Fruit fly (Drosophila melanogaster) whole organism, embryonic: ENCODE data around the gene CG43322.

ENCODE experiments used
- CG11093 ChIP-seq: fragments of 200-800 bp; sonication (Bioruptor generic); IDR thresholded peaks from 3 replicates; pipeline ENCODE4 v1.3.6; 2022; ENCODE audit warnings: missing biosample characterization, missing genetic modification characterization
- CG13123 ChIP-seq: fragments of 200-800 bp; sonication (Bioruptor generic); optimal IDR thresholded peaks from 2 replicates; lab custom pipeline; 2016; ENCODE audit warnings: missing biosample characterization, missing genetic modification characterization
- CG13894 ChIP-seq: fragments of 200-800 bp; sonication (Bioruptor generic); optimal IDR thresholded peaks from 3 replicates; lab custom pipeline; 2018; ENCODE audit warnings: missing biosample characterization, mild to moderate bottlenecking, missing genetic modification characterization, moderate library complexity
- CG14050 ChIP-seq: fragments of 200-800 bp; sonication (Bioruptor generic); IDR thresholded peaks from 3 replicates; pipeline ENCODE4 v1.3.6; 2022; ENCODE audit warnings: missing biosample characterization, missing genetic modification characterization
- CG15011 ChIP-seq: fragments of 200-800 bp; sonication (Bioruptor generic); optimal IDR thresholded peaks from 3 replicates; lab custom pipeline; 2018; ENCODE audit warnings: missing biosample characterization, mild to moderate bottlenecking, missing genetic modification characterization
- CG15514 ChIP-seq: fragments of 200-800 bp; sonication (Bioruptor generic); optimal IDR thresholded peaks from 3 replicates; lab custom pipeline; 2017; ENCODE audit warnings: missing biosample characterization, missing genetic modification characterization, mild to moderate bottlenecking, moderate library complexity, missing genetic modification reagents
- CG18764 ChIP-seq: fragments of 200-800 bp; sonication (Bioruptor generic); optimal IDR thresholded peaks from 3 replicates; lab custom pipeline; 2016; ENCODE audit warnings: missing biosample characterization, missing genetic modification characterization
- CG2889 ChIP-seq: fragments of 200-800 bp; sonication (Bioruptor generic); IDR thresholded peaks from 3 replicates; pipeline ENCODE4 v1.3.6; 2022; ENCODE audit warnings: missing biosample characterization, missing genetic modification characterization
- CG31365 ChIP-seq: fragments of 200-800 bp; sonication (Bioruptor generic); optimal IDR thresholded peaks from 2 replicates; lab custom pipeline; 2018; ENCODE audit warnings: missing biosample characterization, mild to moderate bottlenecking, missing genetic modification characterization
- CG33213 ChIP-seq: fragments of 200-800 bp; sonication (Bioruptor generic); optimal IDR thresholded peaks from 3 replicates; lab custom pipeline; 2016; ENCODE audit warnings: missing biosample characterization, missing genetic modification characterization
- CG3995 ChIP-seq: fragments of 200-800 bp; sonication (Bioruptor generic); optimal IDR thresholded peaks from 3 replicates; lab custom pipeline; 2016; ENCODE audit warnings: missing biosample characterization, missing genetic modification characterization
- CG6272 ChIP-seq: fragments of 200-800 bp; sonication (Bioruptor generic); IDR thresholded peaks from 2 replicates; pipeline ENCODE4 v1.3.6; 2022; ENCODE audit warnings: missing biosample characterization, missing genetic modification characterization
- CG7987 ChIP-seq: fragments of 200-800 bp; sonication (Bioruptor generic); optimal IDR thresholded peaks from 2 replicates; lab custom pipeline; 2018; ENCODE audit warnings: missing biosample characterization, mild to moderate bottlenecking, missing genetic modification characterization, moderate library complexity
- CG8290 ChIP-seq, 3 experiments: fragments of 200-800 bp; sonication (Bioruptor generic); optimal IDR thresholded peaks; 2 replicates each; lab custom pipeline; 2016 to 2019; ENCODE audit warnings: missing biosample characterization in 3 of 3, missing genetic modification characterization in 3 of 3, mild to moderate bottlenecking in 2 of 3, moderate library complexity in 1 of 3
- CG8924 ChIP-seq: fragments of 200-800 bp; optimal IDR thresholded peaks from 3 replicates; lab custom pipeline; 2019; ENCODE audit warnings: missing biosample characterization, mild to moderate bottlenecking, missing genetic modification characterization, moderate library complexity
- Chrac-16 ChIP-seq: fragments of 200-800 bp; sonication (Bioruptor generic); optimal IDR thresholded peaks from 3 replicates; lab custom pipeline; 2016; ENCODE audit warnings: missing biosample characterization, missing genetic modification characterization
- E2f2 ChIP-seq: fragments of 200-800 bp; sonication (Bioruptor generic); IDR thresholded peaks from 2 replicates; pipeline ENCODE4 v1.3.6; 2022; ENCODE audit warnings: missing biosample characterization, missing genetic modification characterization
- H15 ChIP-seq: fragments of 200-800 bp; sonication (Bioruptor generic); IDR thresholded peaks from 3 replicates; pipeline ENCODE4 v1.3.6; 2022; ENCODE audit warnings: missing biosample characterization, missing genetic modification characterization
- Hmr ChIP-seq: fragments of 200-800 bp; sonication (Bioruptor generic); optimal IDR thresholded peaks from 3 replicates; lab custom pipeline; 2017; ENCODE audit warnings: mild to moderate bottlenecking, missing biosample characterization, missing genetic modification reagents, missing genetic modification characterization
- Hmx ChIP-seq: fragments of 200-800 bp; sonication (Bioruptor generic); optimal IDR thresholded peaks from 2 replicates; lab custom pipeline; 2016; ENCODE audit warnings: missing biosample characterization, missing genetic modification characterization
- MESR4 ChIP-seq: fragments of 200-800 bp; sonication (Bioruptor generic); optimal IDR thresholded peaks from 2 replicates; lab custom pipeline; 2018; ENCODE audit warnings: missing biosample characterization, mild to moderate bottlenecking, missing genetic modification characterization, moderate library complexity
- Neu2 ChIP-seq: fragments of 200-800 bp; sonication (Bioruptor generic); optimal IDR thresholded peaks from 3 replicates; lab custom pipeline; 2016; ENCODE audit warnings: missing biosample characterization, missing genetic modification characterization, borderline replicate concordance
- Sox100B ChIP-seq: fragments of 200-800 bp; sonication (Bioruptor generic); optimal IDR thresholded peaks from 3 replicates; lab custom pipeline; 2018; ENCODE audit warnings: missing biosample characterization, mild to moderate bottlenecking, missing genetic modification characterization
- Spps ChIP-seq: fragments of 200-800 bp; sonication (Bioruptor generic); optimal IDR thresholded peaks from 2 replicates; lab custom pipeline; 2018; ENCODE audit warnings: missing biosample characterization, mild to moderate bottlenecking, missing genetic modification characterization
- Tbp ChIP-seq: fragments of >200 bp; optimal IDR thresholded peaks from 2 replicates; lab custom pipeline; 2018; ENCODE audit warnings: missing biosample characterization, missing genetic modification characterization
- Xbp1 ChIP-seq: fragments of 200-800 bp; sonication (Bioruptor generic); optimal IDR thresholded peaks from 3 replicates; lab custom pipeline; 2016; ENCODE audit warnings: missing biosample characterization, mild to moderate bottlenecking, missing genetic modification characterization
- bcd ChIP-seq: fragments of 200-800 bp; sonication (Bioruptor generic); optimal IDR thresholded peaks from 2 replicates; lab custom pipeline; 2017; ENCODE audit warnings: missing biosample characterization, mild to moderate bottlenecking, missing genetic modification characterization
- btn ChIP-seq: fragments of 200-800 bp; sonication (Bioruptor generic); optimal IDR thresholded peaks from 2 replicates; lab custom pipeline; 2016; ENCODE audit warnings: missing biosample characterization, missing genetic modification characterization
- cad ChIP-seq: fragments of >200 bp; optimal IDR thresholded peaks from 2 replicates; lab custom pipeline; 2017; ENCODE audit warnings: missing biosample characterization, missing genetic modification characterization
- dmrt11E ChIP-seq: fragments of 200-800 bp; sonication (Bioruptor generic); optimal IDR thresholded peaks from 3 replicates; lab custom pipeline; 2018; ENCODE audit warnings: missing biosample characterization, mild to moderate bottlenecking, missing genetic modification characterization, moderate library complexity
- ewg ChIP-seq: fragments of 200-800 bp; sonication (Bioruptor generic); optimal IDR thresholded peaks from 3 replicates; lab custom pipeline; 2017; ENCODE audit warnings: mild to moderate bottlenecking, missing biosample characterization, missing genetic modification reagents, missing genetic modification characterization
- grau ChIP-seq: fragments of 200-800 bp; optimal IDR thresholded peaks from 3 replicates; lab custom pipeline; 2019; ENCODE audit warnings: missing biosample characterization, mild to moderate bottlenecking, missing genetic modification characterization, moderate library complexity
- gsb ChIP-seq: fragments of 200-800 bp; sonication (Bioruptor generic); IDR thresholded peaks from 2 replicates; pipeline ENCODE4 v1.3.6; 2022; ENCODE audit warnings: missing biosample characterization, missing genetic modification characterization
- ham ChIP-seq: fragments of 200-800 bp; sonication (Bioruptor generic); IDR thresholded peaks from 2 replicates; pipeline ENCODE4 v1.3.6; 2022; ENCODE audit warnings: missing biosample characterization, missing genetic modification characterization
- hbn ChIP-seq: fragments of 200-800 bp; sonication (Bioruptor generic); IDR thresholded peaks from 2 replicates; pipeline ENCODE4 v1.3.6; 2022; ENCODE audit warnings: missing biosample characterization, missing genetic modification characterization; ENCODE audit not compliant: partially characterized antibody
- jing ChIP-seq: fragments of 200-800 bp; sonication (Bioruptor generic); optimal IDR thresholded peaks from 2 replicates; lab custom pipeline; 2018; ENCODE audit warnings: missing biosample characterization, mild to moderate bottlenecking, missing genetic modification characterization
- ken ChIP-seq: fragments of 200-800 bp; sonication (Bioruptor generic); IDR thresholded peaks from 3 replicates; pipeline ENCODE4 v1.3.6; 2022; ENCODE audit warnings: missing biosample characterization, missing genetic modification characterization
- klu ChIP-seq: fragments of 200-800 bp; sonication (Bioruptor generic); IDR thresholded peaks from 2 replicates; pipeline ENCODE4 v1.3.6; 2022; ENCODE audit warnings: missing biosample characterization, missing genetic modification characterization
- lilli ChIP-seq: fragments of 200-800 bp; sonication (Bioruptor generic); optimal IDR thresholded peaks from 3 replicates; lab custom pipeline; 2016; ENCODE audit warnings: missing biosample characterization, missing genetic modification characterization
- pb ChIP-seq: fragments of 200-800 bp; sonication (Bioruptor generic); optimal IDR thresholded peaks from 3 replicates; lab custom pipeline; 2016; ENCODE audit warnings: missing biosample characterization, missing genetic modification characterization
- pita ChIP-seq: fragments of 200-800 bp; sonication (Bioruptor generic); optimal IDR thresholded peaks from 2 replicates; lab custom pipeline; 2017; ENCODE audit warnings: missing biosample characterization, mild to moderate bottlenecking, missing genetic modification characterization
- ro ChIP-seq: fragments of 200-800 bp; sonication (Bioruptor generic); IDR thresholded peaks from 2 replicates; pipeline ENCODE4 v1.3.6; 2022; ENCODE audit warnings: missing biosample characterization, missing genetic modification characterization
- sc ChIP-seq, 3 experiments: fragments of >200 bp in 2 of 3; fragments of 200-800 bp in 1 of 3; sonication (Bioruptor generic) in 1 of 3; optimal IDR thresholded peaks; 2 replicates in 2 of 3; 3 replicates in 1 of 3; lab custom pipeline; 2017; ENCODE audit warnings: mild to moderate bottlenecking in 1 of 3, missing biosample characterization in 1 of 3, missing genetic modification characterization in 1 of 3, missing genetic modification reagents in 1 of 3
- sd ChIP-seq: fragments of 200-800 bp; sonication (Bioruptor generic); optimal IDR thresholded peaks from 3 replicates; lab custom pipeline; 2018; ENCODE audit warnings: missing biosample characterization, mild to moderate bottlenecking, missing genetic modification characterization, moderate library complexity
- shn ChIP-seq: fragments of 200-800 bp; sonication (Bioruptor generic); optimal IDR thresholded peaks from 3 replicates; lab custom pipeline; 2016; ENCODE audit warnings: missing biosample characterization, missing genetic modification characterization
- slou ChIP-seq: fragments of 200-800 bp; sonication (Bioruptor generic); optimal IDR thresholded peaks from 3 replicates; lab custom pipeline; 2016; ENCODE audit warnings: missing biosample characterization, missing genetic modification characterization
- trem ChIP-seq: fragments of 200-800 bp; optimal IDR thresholded peaks from 3 replicates; lab custom pipeline; 2019; ENCODE audit warnings: missing biosample characterization, mild to moderate bottlenecking, missing genetic modification characterization, moderate library complexity
- tx ChIP-seq: fragments of 200-800 bp; sonication (Bioruptor generic); optimal IDR thresholded peaks from 2 replicates; lab custom pipeline; 2016; ENCODE audit warnings: missing biosample characterization, missing genetic modification characterization
- wdn ChIP-seq: fragments of 200-800 bp; sonication (Bioruptor generic); IDR thresholded peaks from 2 replicates; pipeline ENCODE4 v1.3.6; 2022; ENCODE audit warnings: missing biosample characterization, missing genetic modification characterization
- zf30C ChIP-seq: fragments of 200-800 bp; sonication (Bioruptor generic); optimal IDR thresholded peaks from 3 replicates; lab custom pipeline; 2018; ENCODE audit warnings: missing biosample characterization, mild to moderate bottlenecking, missing genetic modification characterization

The CG43322 gene

DNA sequence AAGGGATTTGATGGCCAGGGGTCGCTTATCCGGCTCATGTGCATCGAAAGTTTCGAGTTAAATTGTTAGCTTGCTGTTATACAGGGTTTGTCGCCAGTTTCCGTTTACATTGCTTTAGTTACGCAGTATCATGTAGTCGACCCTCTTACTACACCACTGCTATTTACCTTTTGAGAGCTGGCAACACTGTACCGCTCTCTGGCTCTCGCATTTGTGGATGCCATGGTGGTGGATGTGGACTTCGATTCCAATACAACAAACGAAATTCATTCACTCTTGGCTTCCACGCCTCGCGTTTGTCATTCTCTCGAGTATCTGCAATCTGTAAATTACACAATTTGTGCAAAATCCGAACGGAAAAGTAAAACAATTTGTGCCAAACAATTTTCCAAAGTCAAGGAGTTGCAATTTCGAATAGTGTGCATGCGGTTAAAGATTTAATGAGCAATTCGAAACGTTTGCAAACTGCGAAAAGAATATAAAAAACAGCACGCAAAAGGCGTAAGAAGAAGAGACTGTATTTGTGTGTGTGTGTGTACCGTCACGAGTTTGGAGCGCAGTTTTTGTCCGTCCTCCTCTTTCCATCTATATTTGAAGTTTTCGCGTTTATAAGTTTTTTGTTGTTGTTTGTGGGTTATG is 35.9 kb downstream of the CG43322 start (continued):
- TF ChIP-seq E2f2 (GFP tag; lab: Robert Waterston, UW) (0 out of 2 replicates have a peak, but pooled peaks have one; percentile 4), CG15011 (GFP tag; lab: Kevin White, UChicago) (no peak), Xbp1 (GFP tag; lab: Kevin White, UChicago) (peak; percentile 30), CG2889 (no peak), wdn (GFP tag; lab: Robert Waterston, UW) (0 out of 2 replicates have a peak, but pooled peaks have one; percentile 14), pita (GFP tag; lab: Kevin White, UChicago) (no peak), lilli (no peak), jing (GFP tag; lab: Kevin White, UChicago) (no peak), klu (no peak), ro (GFP tag; lab: Robert Waterston, UW) (no peak), tx (peak; percentile 4), slou (GFP tag; lab: Kevin White, UChicago) (no peak), Sox100B (no peak), Hmx (no peak), CG13894 (tag; lab: Kevin White, UChicago) (no peak), cad (GFP tag; lab: Kevin White, UChicago) (no peak), trem (tag; lab: Kevin White, UChicago) (peak; percentile 6), Hmr (peak; percentile 39), hbn (GFP tag; lab: Robert Waterston, UW) (peak; percentile 60), CG6272 (GFP tag; lab: Robert Waterston, UW) (no peak), dmrt11E (tag; lab: Kevin White, UChicago) (peak; percentile 15), CG7987 (GFP tag; lab: Kevin White, UChicago) (peak; percentile 35), Chrac-16 (GFP tag; lab: Kevin White, UChicago) (no peak), CG14050 (no peak), ken (GFP tag; lab: Robert Waterston, UW) (no peak), CG33213 (GFP tag; lab: Kevin White, UChicago) (no peak), ewg (GFP tag; lab: Kevin White, UChicago) (no peak), shn (GFP tag; lab: Kevin White, UChicago) (peak; percentile 45), MESR4 (GFP tag; lab: Kevin White, UChicago) (peak; percentile 51), CG3995 (GFP tag; lab: Kevin White, UChicago) (peak; percentile 7), CG31365 (tag; lab: Kevin White, UChicago) (no peak), CG8290 (GFP tag; optimal IDR thresholded peaks at IDR 0.05; lab: Kevin White, UChicago) (peak; percentile 24), CG8290 (tag; optimal IDR thresholded peaks at IDR 0.05; lab: Kevin White, UChicago) (peak in 1 of 2 experiments; percentile 86), ham (GFP tag; lab: Robert Waterston, UW) (no peak), Neu2 (GFP tag; lab: Kevin White, UChicago) (no peak), zf30C (GFP tag; lab: Kevin White, UChicago) (no peak), Spps (tag; lab: Kevin White, UChicago) (no peak), btn (GFP tag; lab: Kevin White, UChicago) (no peak), bcd (no peak), sd (tag; lab: Kevin White, UChicago) (peak; percentile 71), CG11093 (GFP tag; lab: Robert Waterston, UW) (no peak), pb (GFP tag; lab: Kevin White, UChicago) (no peak), sc (optimal IDR thresholded peaks at IDR 0.05; lab: Kevin White, UChicago) (no peak), sc (GFP tag; optimal IDR thresholded peaks at IDR 0.05; lab: Kevin White, UChicago) (no peak), CG18764 (no peak), gsb (no peak), CG15514 (peak; percentile 19), CG13123 (GFP tag; lab: Kevin White, UChicago) (no peak), grau (peak; percentile 8), H15 (GFP tag; lab: Robert Waterston, UW) (no peak), Tbp (GFP tag; lab: Kevin White, UChicago) (no peak), CG8924 (peak; percentile 42)
